5 fruit fly cellular contexts compared by ENCODE assay signal in the genomic region with DNA sequence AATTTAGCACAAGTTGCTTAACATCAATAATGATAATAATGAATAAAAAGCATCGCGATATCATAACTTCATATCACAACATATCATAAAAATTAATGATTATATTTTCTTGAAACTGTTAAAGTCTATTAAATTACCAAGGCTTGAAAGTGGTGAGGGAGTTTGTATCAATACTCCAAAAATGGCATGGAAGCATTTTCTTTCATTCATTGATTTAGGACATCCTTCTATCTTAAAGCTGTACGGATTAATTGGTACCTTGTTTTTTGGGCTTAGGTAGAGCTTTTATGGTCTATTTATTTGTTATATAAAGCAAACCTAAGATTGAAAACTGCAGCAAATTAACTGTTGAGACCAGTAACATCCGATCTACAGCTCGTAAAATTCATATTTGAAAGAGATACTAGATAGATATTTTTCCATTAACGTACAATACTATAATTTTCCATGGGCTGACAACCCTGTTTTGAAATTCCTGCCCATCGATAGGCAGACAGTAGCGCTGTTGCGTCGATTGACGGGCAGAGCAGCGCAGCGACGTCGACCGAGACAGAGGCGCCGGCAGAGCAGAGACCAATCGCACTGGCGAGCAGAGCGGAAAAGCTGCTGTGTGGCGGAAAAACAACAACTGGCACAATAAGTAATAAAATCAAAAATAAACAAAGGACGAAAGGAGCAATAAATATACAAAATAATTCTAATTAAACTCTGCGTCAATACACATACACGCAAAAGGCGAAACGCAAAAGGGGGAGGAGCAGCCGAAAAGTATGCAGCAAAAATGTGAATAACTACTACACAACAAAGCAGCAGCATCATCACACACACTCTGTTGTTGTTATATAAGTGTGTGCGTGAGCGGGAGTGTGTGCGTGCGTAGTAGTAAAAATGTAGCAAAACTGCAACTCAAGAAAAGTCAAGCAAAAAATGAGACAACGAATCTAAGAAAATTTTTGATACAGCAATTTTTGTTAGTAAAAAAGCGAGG.
A peak's percentile ranks its signal among the peaks of the same experiment; 100 is the strongest.
TF ChIP-seq lines count a peak whose summit lies in the region.

Gene CG1695, plus strand, starts transcription at position 606 of the 988 bp plus-strand sequence.

- TF ChIP-seq CTCF in whole organism, embryonic (GFP tag; optimal IDR thresholded peaks at IDR 0.05; lab: Kevin White, UChicago), result no peak

TF ChIP-seq in whole organism, adult, 20 proteins besides CTCF, POLR2A, EP300 and RAD21:
- TF ChIP-seq toe (GFP tag; optimal IDR thresholded peaks at IDR 0.05; lab: Kevin White, UChicago) (peak; percentile 29), CG7045 (GFP tag; optimal IDR thresholded peaks at IDR 0.05; lab: Kevin White, UChicago) (peak; percentile 5), CG5204 (GFP tag; optimal IDR thresholded peaks at IDR 0.05; lab: Kevin White, UChicago) (peak; percentile 40), Hr96 (GFP tag; optimal IDR thresholded peaks at IDR 0.05; lab: Kevin White, UChicago) (no peak), CG14711 (tag; optimal IDR thresholded peaks at IDR 0.05; lab: Kevin White, UChicago) (peak; percentile 64)
TF ChIP-seq in whole organism, adult: peak in this region for 4.

TF ChIP-seq in whole organism, embryonic, 481 proteins besides CTCF, POLR2A, EP300 and RAD21 (continues in another document):
- TF ChIP-seq CG30020 (tag; optimal IDR thresholded peaks at IDR 0.05; lab: Kevin White, UChicago) (no peak), scrt (GFP tag; optimal IDR thresholded peaks at IDR 0.05; lab: Kevin White, UChicago) (peak; percentile 17), Sry-δ (GFP tag; optimal IDR thresholded peaks at IDR 0.05; lab: Kevin White, UChicago) (peak; percentile 3), CG1602 (GFP tag; optimal IDR thresholded peaks at IDR 0.05; lab: Kevin White, UChicago) (peak; percentile 3), danr (GFP tag; IDR thresholded peaks at IDR 0.05; lab: Robert Waterston, UW) (no peak), Sox100B (GFP tag; optimal IDR thresholded peaks at IDR 0.05; lab: Kevin White, UChicago) (peak; percentile 11), CG9727 (GFP tag; optimal IDR thresholded peaks at IDR 0.05; lab: Kevin White, UChicago) (peak; percentile 30), CG12391 (tag; optimal IDR thresholded peaks at IDR 0.05; lab: Kevin White, UChicago) (no peak), grau (tag; optimal IDR thresholded peaks at IDR 0.05; lab: Kevin White, UChicago) (peak; percentile 27), CG34422 (GFP tag; IDR thresholded peaks at IDR 0.05; lab: Robert Waterston, UW) (no peak), CG14050 (GFP tag; IDR thresholded peaks at IDR 0.05; lab: Robert Waterston, UW) (no peak), pzg (GFP tag; optimal IDR thresholded peaks at IDR 0.05; lab: Kevin White, UChicago) (peak; percentile 23), Poxn (GFP tag; IDR thresholded peaks at IDR 0.05; lab: Robert Waterston, UW) (no peak), vnd (GFP tag; IDR thresholded peaks at IDR 0.05; lab: Robert Waterston, UW; ENCODE audit: partially characterized antibody) (no peak), Bteb2 (GFP tag; optimal IDR thresholded peaks at IDR 0.05; lab: Kevin White, UChicago) (no peak), CG2129 (GFP tag; IDR thresholded peaks at IDR 0.05; lab: Robert Waterston, UW; ENCODE audit: partially characterized antibody) (no peak), repo (GFP tag; optimal IDR thresholded peaks at IDR 0.05; lab: Kevin White, UChicago) (no peak), insv (GFP tag; optimal IDR thresholded peaks at IDR 0.05; lab: Kevin White, UChicago) (no peak)

TF ChIP-seq in whole organism, prepupa, 60 proteins besides CTCF, POLR2A, EP300 and RAD21 (continues in another document):
- no peak for TF ChIP-seq CG6854 (GFP tag; optimal IDR thresholded peaks at IDR 0.05; lab: Kevin White, UChicago)
- no peak for TF ChIP-seq salr (GFP tag; optimal IDR thresholded peaks at IDR 0.05; lab: Kevin White, UChicago)
- TF ChIP-seq CG4318 (GFP tag; optimal IDR thresholded peaks at IDR 0.05; lab: Kevin White, UChicago), result no peak
- TF ChIP-seq CG8119 (GFP tag; IDR thresholded peaks at IDR 0.05; lab: Robert Waterston, UW), result no peak
- TF ChIP-seq CG10669 (GFP tag; optimal IDR thresholded peaks at IDR 0.05; lab: Kevin White, UChicago), result no peak
- no peak for TF ChIP-seq CG1621 (tag; optimal IDR thresholded peaks at IDR 0.05; lab: Kevin White, UChicago)
- no peak for TF ChIP-seq Ets21C (GFP tag; optimal IDR thresholded peaks at IDR 0.05; lab: Kevin White, UChicago)
- TF ChIP-seq OdsH (GFP tag; optimal IDR thresholded peaks at IDR 0.05; lab: Kevin White, UChicago), result peak; percentile 23
- no peak for TF ChIP-seq CG10631 (GFP tag; optimal IDR thresholded peaks at IDR 0.05; lab: Kevin White, UChicago)
- TF ChIP-seq fd59A (GFP tag; optimal IDR thresholded peaks at IDR 0.05; lab: Kevin White, UChicago), result no peak
- peak; percentile 5 for TF ChIP-seq lz (GFP tag; optimal IDR thresholded peaks at IDR 0.05; lab: Kevin White, UChicago)
- TF ChIP-seq CG16779 (tag; optimal IDR thresholded peaks at IDR 0.05; lab: Kevin White, UChicago), result no peak
- no peak for TF ChIP-seq CG11762 (GFP tag; optimal IDR thresholded peaks at IDR 0.05; lab: Kevin White, UChicago; ENCODE audit: insufficient read depth)
- TF ChIP-seq CG32006 (GFP tag; optimal IDR thresholded peaks at IDR 0.05; lab: Kevin White, UChicago), result peak; percentile 43
- TF ChIP-seq CG8632 (GFP tag; optimal IDR thresholded peaks at IDR 0.05; lab: Kevin White, UChicago), result no peak
- no peak for TF ChIP-seq vri (GFP tag; optimal IDR thresholded peaks at IDR 0.05; lab: Kevin White, UChicago)
- TF ChIP-seq Sox102F (GFP tag; optimal IDR thresholded peaks at IDR 0.05; lab: Kevin White, UChicago), result no peak
- no peak for TF ChIP-seq Gug (GFP tag; IDR thresholded peaks at IDR 0.05; lab: Robert Waterston, UW)
- TF ChIP-seq CG6276 (GFP tag; optimal IDR thresholded peaks at IDR 0.05; lab: Kevin White, UChicago), result no peak
- TF ChIP-seq Hr39 (GFP tag; optimal IDR thresholded peaks at IDR 0.05; lab: Kevin White, UChicago), result peak; percentile 20

TF ChIP-seq in whole organism, pupa, 21 proteins besides CTCF, POLR2A, EP300 and RAD21:
- TF ChIP-seq rn (GFP tag; IDR thresholded peaks at IDR 0.05; lab: Robert Waterston, UW), result no peak
- TF ChIP-seq CG12605 (GFP tag; IDR thresholded peaks at IDR 0.05; lab: Robert Waterston, UW), result no peak
- no peak for TF ChIP-seq Snoo (tag; optimal IDR thresholded peaks at IDR 0.05; lab: Kevin White, UChicago)
- peak; percentile 18 for TF ChIP-seq CG14655 (GFP tag; optimal IDR thresholded peaks at IDR 0.05; lab: Kevin White, UChicago)
- TF ChIP-seq D1 (tag; optimal IDR thresholded peaks at IDR 0.05; lab: Kevin White, UChicago), result no peak
- peak; percentile 15; the same call in 1 of the 3 replicates for TF ChIP-seq CG4496 (GFP tag; IDR thresholded peaks at IDR 0.05; lab: Robert Waterston, UW)
- TF ChIP-seq CG15710 (tag; optimal IDR thresholded peaks at IDR 0.05; lab: Kevin White, UChicago), result no peak
- peak; percentile 2 for TF ChIP-seq Pif1A (GFP tag; optimal IDR thresholded peaks at IDR 0.05; lab: Kevin White, UChicago)
- TF ChIP-seq CG17806 (tag; optimal IDR thresholded peaks at IDR 0.05; lab: Kevin White, UChicago), result no peak
- no peak for TF ChIP-seq Ets98B (GFP tag; IDR thresholded peaks at IDR 0.05; lab: Robert Waterston, UW)
- TF ChIP-seq CG8159 (tag; optimal IDR thresholded peaks at IDR 0.05; lab: Kevin White, UChicago), result peak; percentile 6
- TF ChIP-seq CG32121 (GFP tag; IDR thresholded peaks at IDR 0.05; lab: Robert Waterston, UW), result no peak
TF ChIP-seq in whole organism, pupa: peak in this region for 4.

TF ChIP-seq in whole organism, wandering third instar larva, 38 proteins besides CTCF, POLR2A, EP300 and RAD21:
- TF ChIP-seq woc (GFP tag; optimal IDR thresholded peaks at IDR 0.05; lab: Kevin White, UChicago) (peak; percentile 10), HLH106 (tag; optimal IDR thresholded peaks at IDR 0.05; lab: Kevin White, UChicago) (peak; percentile 35), h (GFP tag; optimal IDR thresholded peaks at IDR 0.05; lab: Kevin White, UChicago) (no peak), N (GFP tag; optimal IDR thresholded peaks at IDR 0.05; lab: Kevin White, UChicago) (peak; percentile 26)
